Worm (Caenorhabditis elegans) whole organism, L4/young adult: Measurements from ENCODE around the gene ilkp-1.

Source experiments
- W03F9.2 ChIP-seq: fragments of 150-350 bp; optimal IDR thresholded peaks from 2 replicates; lab custom pipeline; 2014; ENCODE audit warnings: missing biosample characterization, missing genetic modification characterization
- dao-5 ChIP-seq: sonication (generic microtip); optimal IDR thresholded peaks from 2 replicates; lab custom pipeline; 2016; ENCODE audit warnings: missing genotype, missing genetic modification characterization, moderate library complexity, missing compliant biosample characterization
- him-1 ChIP-seq: sonication (generic microtip); optimal IDR thresholded peaks from 2 replicates; lab custom pipeline; 2016; ENCODE audit warnings: missing genotype, missing genetic modification reagents, missing genetic modification characterization, missing compliant biosample characterization

ilkp-1 gene

ce11 chrII:11049876-11050275, at the start of gene ilkp-1, which contains the start of gene sdhd-1:
TSS of gene ilkp-1 (plus strand) at chrII:11050255.
TSS of gene sdhd-1 (minus strand) at chrII:11049913.
- TF ChIP-seq W03F9.2 (tag; lab: Kevin White, UChicago) (no peak), dao-5 (tag; lab: Kevin White, UChicago) (no peak), him-1 (tag; lab: Kevin White, UChicago) (no peak)

- TF ChIP-seq him-1 (tag; lab: Kevin White, UChicago): no peak
- no peak for TF ChIP-seq W03F9.2 (tag; lab: Kevin White, UChicago)
- no peak for TF ChIP-seq dao-5 (tag; lab: Kevin White, UChicago)
These were observed 45.7 kb upstream of the ilkp-1 start for ce11 chrII:11004381-11004780.

- TF ChIP-seq dao-5 (tag; lab: Kevin White, UChicago) (no peak), W03F9.2 (tag; lab: Kevin White, UChicago) (no peak), him-1 (tag; lab: Kevin White, UChicago) (no peak)
These were observed 39.1 kb upstream of the ilkp-1 start for ce11 chrII:11010914-11011313.

- TF ChIP-seq dao-5 (tag; lab: Kevin White, UChicago) (no peak), him-1 (tag; lab: Kevin White, UChicago) (no peak), W03F9.2 (tag; lab: Kevin White, UChicago) (no peak)
These were observed 37.4 kb upstream of the ilkp-1 start for ce11 chrII:11012532-11013179.

ce11 chrII:11013667-11014066, 36.4 kb upstream of the ilkp-1 start, which contains the start of gene col-81:
TSS of gene col-81 (minus strand) at chrII:11013767.
- TF ChIP-seq W03F9.2 (tag; lab: Kevin White, UChicago): no peak
- no peak for TF ChIP-seq dao-5 (tag; lab: Kevin White, UChicago)
- no peak for TF ChIP-seq him-1 (tag; lab: Kevin White, UChicago)

ce11 chrII:11015210-11015609, 34.8 kb upstream of the ilkp-1 start:
- TF ChIP-seq dao-5 (tag; lab: Kevin White, UChicago) (no peak), W03F9.2 (tag; lab: Kevin White, UChicago) (no peak), him-1 (tag; lab: Kevin White, UChicago) (no peak)

- no peak for TF ChIP-seq W03F9.2 (tag; lab: Kevin White, UChicago)
- no peak for TF ChIP-seq him-1 (tag; lab: Kevin White, UChicago)
- TF ChIP-seq dao-5 (tag; lab: Kevin White, UChicago): no peak
These were observed 34.3 kb upstream of the ilkp-1 start for ce11 chrII:11015734-11016133.

- no peak for TF ChIP-seq him-1 (tag; lab: Kevin White, UChicago)
- TF ChIP-seq dao-5 (tag; lab: Kevin White, UChicago): no peak
- TF ChIP-seq W03F9.2 (tag; lab: Kevin White, UChicago): no peak
These were observed 33.6 kb upstream of the ilkp-1 start for ce11 chrII:11016435-11016834.

- TF ChIP-seq W03F9.2 (tag; lab: Kevin White, UChicago) (no peak), him-1 (tag; lab: Kevin White, UChicago) (no peak), dao-5 (tag; lab: Kevin White, UChicago) (no peak)
These were observed 33.4 kb upstream of the ilkp-1 start, which contains the start of gene ram-2 for ce11 chrII:11016835-11016883. TSS of gene ram-2 (minus strand) at chrII:11016881.

- TF ChIP-seq him-1 (tag; lab: Kevin White, UChicago) (no peak), dao-5 (tag; lab: Kevin White, UChicago) (no peak), W03F9.2 (tag; lab: Kevin White, UChicago) (no peak)
These were observed 33.2 kb upstream of the ilkp-1 start for ce11 chrII:11016884-11017283.

- no peak for TF ChIP-seq W03F9.2 (tag; lab: Kevin White, UChicago)
- TF ChIP-seq dao-5 (tag; lab: Kevin White, UChicago): no peak
- no peak for TF ChIP-seq him-1 (tag; lab: Kevin White, UChicago)
These were observed 29.3 kb upstream of the ilkp-1 start for ce11 chrII:11020707-11021106.

ce11 chrII:11022023-11022422, 28.0 kb upstream of the ilkp-1 start, which contains the start of gene let-858:
TSS of gene let-858 (plus strand) at chrII:11022370.
- TF ChIP-seq W03F9.2 (tag; lab: Kevin White, UChicago): peak; percentile 33
- TF ChIP-seq dao-5 (tag; lab: Kevin White, UChicago): no peak
- no peak for TF ChIP-seq him-1 (tag; lab: Kevin White, UChicago)

- TF ChIP-seq W03F9.2 (tag; lab: Kevin White, UChicago) (no peak), him-1 (tag; lab: Kevin White, UChicago) (no peak), dao-5 (tag; lab: Kevin White, UChicago) (no peak)
These were observed 24.5 kb upstream of the ilkp-1 start, which contains the start of gene F33A8.7 for ce11 chrII:11025566-11025965. TSS of gene F33A8.7 (minus strand) at chrII:11025666.

- TF ChIP-seq him-1 (tag; lab: Kevin White, UChicago) (no peak), dao-5 (tag; lab: Kevin White, UChicago) (no peak), W03F9.2 (tag; lab: Kevin White, UChicago) (no peak)
These were observed 22.3 kb upstream of the ilkp-1 start for ce11 chrII:11027777-11028176.
